Worm (Caenorhabditis elegans) whole organism, young adult: ENCODE results near the gene srh-169.

Experiments
- F49E8.2 ChIP-seq: sonication (generic microtip); optimal IDR thresholded peaks from 3 replicates; lab custom pipeline; 2017; ENCODE audit warnings: missing genetic modification characterization, mild to moderate bottlenecking, missing compliant biosample characterization, antibody characterized with exemption, moderate library complexity; ENCODE audit not compliant: insufficient read depth
- K11D2.4 ChIP-seq: fragments of 200-800 bp; sonication (Bioruptor generic); IDR thresholded peaks from 2 replicates; pipeline ENCODE4 v1.3.6; 2022; ENCODE audit warnings: missing genetic modification reagents, missing genetic modification characterization, missing compliant biosample characterization
- T26A5.8 ChIP-seq: sonication (generic microtip); optimal IDR thresholded peaks from 2 replicates; lab custom pipeline; 2016; ENCODE audit warnings: missing genetic modification characterization, missing compliant biosample characterization
- ZK185.1 ChIP-seq: sonication (generic microtip); optimal IDR thresholded peaks from 2 replicates; lab custom pipeline; 2016; ENCODE audit warnings: mild to moderate bottlenecking, missing genetic modification characterization, missing compliant biosample characterization; ENCODE audit not compliant: poor library complexity, severe bottlenecking
- dpl-1 ChIP-seq: fragments of 150-350 bp; optimal IDR thresholded peaks from 2 replicates; lab custom pipeline; 2014; ENCODE audit warnings: missing biosample characterization, missing genetic modification reagents, missing genetic modification characterization
- mes-4 ChIP-seq: sonication (generic microtip); optimal IDR thresholded peaks from 2 replicates; lab custom pipeline; 2016; ENCODE audit warnings: missing genotype, missing genetic modification characterization, missing compliant biosample characterization
- unc-62 ChIP-seq: fragments of 150-350 bp; optimal IDR thresholded peaks from 2 replicates; lab custom pipeline; 2014; ENCODE audit warnings: missing biosample characterization, missing genetic modification reagents, missing genetic modification characterization
- ztf-18 ChIP-seq: sonication (generic microtip); optimal IDR thresholded peaks from 2 replicates; lab custom pipeline; 2016; ENCODE audit warnings: missing genotype, mild to moderate bottlenecking, missing genetic modification characterization, missing compliant biosample characterization

DNA sequence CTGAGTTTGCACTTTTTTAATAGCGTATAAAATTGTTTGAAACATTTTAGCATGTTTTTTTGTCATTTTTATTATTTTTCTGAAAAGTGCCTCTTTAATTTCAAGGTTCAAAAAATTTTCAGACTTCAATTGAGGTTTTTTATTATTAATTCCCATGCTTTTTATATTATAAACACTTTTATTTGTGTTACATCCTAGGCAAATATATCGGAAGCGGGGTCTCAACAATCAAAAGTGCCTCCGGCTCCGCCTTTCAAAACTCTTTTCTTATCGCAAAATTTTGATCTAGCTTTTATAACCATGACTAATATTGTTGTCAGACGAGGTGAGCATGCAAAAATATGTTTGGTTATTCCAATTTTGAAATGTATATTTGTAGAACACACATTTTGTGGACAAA is 25.8 kb downstream of the srh-169 start, which contains the start of gene otpl-2:
- TF ChIP-seq dpl-1 (GFP tag; lab: Kevin White, UChicago) (no peak), ZK185.1 (tag; lab: Kevin White, UChicago) (no peak), K11D2.4 (GFP tag; lab: Robert Waterston, UW) (no peak), mes-4 (tag; lab: Kevin White, UChicago) (no peak), unc-62 (GFP tag; lab: Kevin White, UChicago) (no peak), F49E8.2 (no peak), T26A5.8 (no peak), ztf-18 (tag; lab: Kevin White, UChicago) (no peak)
